Worm (Caenorhabditis elegans): ENCODE results near the gene srx-21.

srx-21 gene

ce11 chrV:646888-647287, 29.9 kb upstream of the srx-21 start, which contains the start of gene ugt-42:
Gene ugt-42 (plus strand): TSS chrV:647188.
- TF ChIP-seq nhr-80 (tag; optimal IDR thresholded peaks at IDR 0.05) (no peak), tbp1 (GFP tag; optimal IDR thresholded peaks at IDR 0.05) (no peak), ceh-40 (GFP tag; IDR thresholded peaks at IDR 0.05) (no peak), nfyb-1 (GFP tag; IDR thresholded peaks at IDR 0.05) (no peak), ets-4 (GFP tag; optimal IDR thresholded peaks at IDR 0.05) (no peak), mes-4 (tag; optimal IDR thresholded peaks at IDR 0.05) (no peak), madf-8 (GFP tag; conservative IDR thresholded peaks at IDR 0.05) (no peak), ccch-3 (GFP tag; optimal IDR thresholded peaks at IDR 0.05) (no peak), dpl-1 (GFP tag; optimal IDR thresholded peaks at IDR 0.05) (no peak), ztf-26 (tag; optimal IDR thresholded peaks at IDR 0.05) (no peak), nfya-1 (tag; optimal IDR thresholded peaks at IDR 0.05; ENCODE audit: borderline replicate concordance, insufficient read depth) (no peak), snpc-1.1 (tag; optimal IDR thresholded peaks at IDR 0.05; ENCODE audit: insufficient read depth) (no peak), attf-5 (GFP tag; optimal IDR thresholded peaks at IDR 0.05) (no peak), ceh-91 (GFP tag; IDR thresholded peaks at IDR 0.05) (no peak)

DNA sequence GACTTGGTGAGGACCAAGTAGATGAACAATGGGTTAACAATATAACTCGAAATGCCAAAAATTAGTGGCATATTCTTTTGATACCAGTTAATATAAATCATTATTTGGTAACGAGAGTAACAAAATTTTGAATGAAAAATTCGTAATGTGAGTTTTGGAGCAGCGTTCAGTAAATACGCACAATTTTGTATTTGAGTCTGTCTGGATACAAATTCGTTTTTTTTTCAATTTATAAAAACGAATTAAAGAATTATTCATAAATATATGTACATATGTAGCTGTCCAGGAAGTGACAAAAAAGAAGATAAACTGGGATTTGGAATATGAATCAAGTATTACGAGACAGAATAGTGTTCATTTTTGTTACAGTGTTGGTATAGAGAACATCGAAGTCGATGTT, 23.9 kb upstream of the srx-21 start, which contains the start of gene srj-5:
Gene srj-5, minus strand, starts transcription at position 101 of the 400 bp plus-strand sequence.
- TF ChIP-seq B0019.2 (GFP tag; conservative IDR thresholded peaks at IDR 0.05): no peak
- no peak for TF ChIP-seq ceh-40 (GFP tag; IDR thresholded peaks at IDR 0.05)
- TF ChIP-seq T07F8.4 (tag; optimal IDR thresholded peaks at IDR 0.05): no peak
- TF ChIP-seq pha-4 (tag; optimal IDR thresholded peaks at IDR 0.05): no peak

- no peak for TF ChIP-seq let-607 (tag; optimal IDR thresholded peaks at IDR 0.05)
- no peak for TF ChIP-seq chd-7 (tag; optimal IDR thresholded peaks at IDR 0.05)
- no peak for TF ChIP-seq mxl-1 (tag; optimal IDR thresholded peaks at IDR 0.05)
- no peak for TF ChIP-seq ztf-26 (tag; optimal IDR thresholded peaks at IDR 0.05)
- no peak for TF ChIP-seq snpc-1.3 (tag; optimal IDR thresholded peaks at IDR 0.05; ENCODE audit: insufficient read depth)
- TF ChIP-seq ZK185.1 (tag; optimal IDR thresholded peaks at IDR 0.05; ENCODE audit: poor library complexity, severe bottlenecking): no peak
- no peak for TF ChIP-seq dpl-1 (GFP tag; optimal IDR thresholded peaks at IDR 0.05)
- no peak for TF ChIP-seq gei-17 (GFP tag; optimal IDR thresholded peaks at IDR 0.05)
- no peak for TF ChIP-seq madf-6 (GFP tag; IDR thresholded peaks at IDR 0.05)
- TF ChIP-seq mcd-1 (GFP tag; IDR thresholded peaks at IDR 0.05): no peak
- TF ChIP-seq ceh-58 (GFP tag; IDR thresholded peaks at IDR 0.05): no peak
- TF ChIP-seq lir-1 (GFP tag; conservative IDR thresholded peaks at IDR 0.05): no peak
- no peak for TF ChIP-seq rpc-1 (optimal IDR thresholded peaks at IDR 0.05)
- TF ChIP-seq rpc-1 (tag; optimal IDR thresholded peaks at IDR 0.05): no peak
- no peak for TF ChIP-seq snpc-4 (GFP tag; optimal IDR thresholded peaks at IDR 0.05)
- TF ChIP-seq snpc-4 (tag; optimal IDR thresholded peaks at IDR 0.05): no peak
- no peak for TF ChIP-seq B0336.3 (GFP tag; IDR thresholded peaks at IDR 0.05)
- no peak for TF ChIP-seq F33H1.4 (GFP tag; IDR thresholded peaks at IDR 0.05)
- TF ChIP-seq tlf-1 (GFP tag; optimal IDR thresholded peaks at IDR 0.05): no peak
- TF ChIP-seq pbrm-1 (GFP tag; IDR thresholded peaks at IDR 0.05): no peak
- TF ChIP-seq bed-1 (GFP tag; IDR thresholded peaks at IDR 0.05): no peak
These were observed 22.4 kb upstream of the srx-21 start, which contains the start of gene srj-6 for ce11 chrV:654402-654801. Gene srj-6 (minus strand): TSS chrV:654502.

DNA sequence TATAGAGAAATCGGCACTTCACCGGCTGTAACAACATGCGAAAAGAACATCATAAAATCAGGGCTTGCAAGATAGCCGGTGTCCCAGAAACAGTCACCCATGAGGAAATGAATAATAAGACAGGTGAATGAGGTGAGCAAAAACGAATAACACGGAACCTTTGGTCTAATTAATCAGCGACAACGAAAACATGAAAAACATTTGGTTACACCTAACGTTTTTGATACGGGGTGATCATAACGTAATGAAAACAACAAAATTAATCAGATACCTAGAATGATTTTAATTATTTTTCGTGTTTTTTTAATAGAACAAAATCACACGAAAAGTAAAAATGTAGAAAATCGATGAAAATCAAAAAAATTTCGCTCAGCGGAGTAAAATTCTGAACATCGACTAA, 21.0 kb upstream of the srx-21 start, which contains the start of gene srh-245:
Gene srh-245, minus strand, starts transcription at position 101 of the 400 bp plus-strand sequence.
- TF ChIP-seq dpff-1 (tag; optimal IDR thresholded peaks at IDR 0.05) (no peak), nhr-120 (GFP tag; IDR thresholded peaks at IDR 0.05) (no peak), lsl-1 (GFP tag; optimal IDR thresholded peaks at IDR 0.05) (no peak), let-607 (tag; optimal IDR thresholded peaks at IDR 0.05) (no peak), ceh-100 (GFP tag; IDR thresholded peaks at IDR 0.05) (no peak), F49E8.2 (tag; optimal IDR thresholded peaks at IDR 0.05; ENCODE audit: insufficient read depth) (no peak), madf-10 (tag; optimal IDR thresholded peaks at IDR 0.05) (no peak), ztf-25 (GFP tag; IDR thresholded peaks at IDR 0.05) (no peak), dpl-1 (GFP tag; optimal IDR thresholded peaks at IDR 0.05) (no peak), lag-1 (GFP tag; IDR thresholded peaks at IDR 0.05) (no peak), mxl-1 (tag; optimal IDR thresholded peaks at IDR 0.05) (no peak), ceh-79 (tag; optimal IDR thresholded peaks at IDR 0.05) (no peak), F55B11.4 (tag; optimal IDR thresholded peaks at IDR 0.05; ENCODE audit: borderline replicate concordance, insufficient read depth) (no peak), nfya-1 (tag; optimal IDR thresholded peaks at IDR 0.05; ENCODE audit: borderline replicate concordance, insufficient read depth) (no peak)
